Worm (Caenorhabditis elegans): ENCODE results near the gene H23N18.6.

H23N18.6 gene

DNA sequence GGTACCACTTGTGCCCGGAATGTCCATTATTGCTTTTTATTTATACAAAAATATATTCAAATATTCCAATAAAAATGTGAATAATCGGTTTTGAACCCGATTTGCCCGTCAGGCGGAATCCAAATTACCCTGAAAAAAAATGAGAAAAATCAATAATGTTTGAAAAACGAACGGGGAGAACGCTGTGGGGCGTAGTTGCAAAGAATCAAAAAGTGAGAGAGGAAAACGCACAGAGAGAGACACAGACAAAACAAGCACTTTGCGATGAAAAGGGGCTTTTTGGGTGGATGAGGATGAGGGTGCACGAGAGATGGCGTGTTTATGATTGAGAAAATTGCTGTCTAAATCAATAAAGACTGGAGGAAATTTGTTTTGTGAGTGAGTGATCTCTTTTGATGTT is 48.1 kb upstream of the H23N18.6 start, which contains the start of gene tam-1:
tam-1 (minus strand) TSS at position 135 of the 400 bp plus-strand sequence.
- peak; percentile 20; the same call in 1 of the 2 replicates for TF ChIP-seq hmg-1.2 (GFP tag; IDR thresholded peaks at IDR 0.05)
- no peak for TF ChIP-seq cebp-1 (GFP tag; IDR thresholded peaks at IDR 0.05)
- peak; percentile 39 for TF ChIP-seq cebp-1 (tag; optimal IDR thresholded peaks at IDR 0.05)
- no peak for TF ChIP-seq F57C9.4 (tag; optimal IDR thresholded peaks at IDR 0.05)
- TF ChIP-seq ztf-22 (GFP tag; optimal IDR thresholded peaks at IDR 0.05): no peak
- no peak for TF ChIP-seq madf-3 (GFP tag; IDR thresholded peaks at IDR 0.05)
- no peak for TF ChIP-seq F23B12.7 (tag; optimal IDR thresholded peaks at IDR 0.05; ENCODE audit: insufficient read depth)

DNA sequence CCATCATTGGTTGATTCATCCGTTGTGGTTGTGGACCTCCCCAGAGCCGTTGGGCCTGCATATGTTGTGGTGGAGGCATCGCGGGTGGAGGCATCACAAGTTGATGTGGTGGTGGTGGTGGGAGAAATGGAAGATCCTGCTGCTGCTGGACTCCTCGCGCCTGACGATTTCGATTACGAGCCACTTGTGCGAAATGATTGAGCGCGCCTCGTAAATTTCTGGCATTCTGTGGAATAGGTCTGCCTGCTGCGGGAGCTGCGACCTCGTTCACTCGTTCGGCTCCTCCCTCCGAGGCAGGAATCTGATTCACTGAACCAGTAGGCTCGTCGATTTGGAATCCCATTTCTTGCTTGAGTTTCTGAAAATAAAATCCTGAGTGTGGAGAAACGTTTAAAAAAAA is 45.8 kb upstream of the H23N18.6 start:
- no peak for TF ChIP-seq mes-4 (tag; optimal IDR thresholded peaks at IDR 0.05)
- TF ChIP-seq efl-1 (GFP tag; optimal IDR thresholded peaks at IDR 0.05): no peak
- no peak for TF ChIP-seq cebp-1 (GFP tag; IDR thresholded peaks at IDR 0.05)
- TF ChIP-seq cebp-1 (tag; optimal IDR thresholded peaks at IDR 0.05): no peak
- peak; percentile 5; the same call in 1 of the 2 replicates for TF ChIP-seq egrh-3 (GFP tag; IDR thresholded peaks at IDR 0.05)
- TF ChIP-seq zfh-2 (GFP tag; conservative IDR thresholded peaks at IDR 0.05): peak; percentile 65
- 0 out of 2 replicates have a peak, but pooled peaks have one; percentile 16 for TF ChIP-seq dox-1 (GFP tag; IDR thresholded peaks at IDR 0.05)
- TF ChIP-seq Y53G8AR.9 (GFP tag; conservative IDR thresholded peaks at IDR 0.05): peak; percentile 25; the same call in 1 of the 2 replicates

DNA sequence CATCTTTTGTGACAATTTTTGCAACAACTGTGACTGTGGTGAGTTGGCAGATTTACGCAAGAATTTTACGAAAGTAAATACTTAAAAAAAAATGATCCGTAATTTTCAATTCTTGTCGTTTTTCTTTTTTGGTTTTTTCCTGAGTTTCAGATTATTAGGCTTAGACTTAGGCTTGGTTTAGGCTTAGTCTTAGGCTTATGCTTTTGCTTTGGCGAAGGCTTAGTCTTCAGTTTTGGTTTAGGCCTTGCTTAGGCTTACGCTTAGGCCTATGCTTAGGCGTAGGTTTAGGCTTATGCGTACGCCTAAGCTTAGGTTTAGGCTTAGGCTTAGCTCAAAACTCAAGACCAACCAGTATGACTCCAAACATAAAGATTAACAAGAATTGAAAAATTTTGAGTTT is 42.7 kb upstream of the H23N18.6 start:
- TF ChIP-seq snpc-3.4 (tag; optimal IDR thresholded peaks at IDR 0.05) (no peak), sptf-2 (GFP tag; optimal IDR thresholded peaks at IDR 0.05) (no peak), lir-1 (GFP tag; conservative IDR thresholded peaks at IDR 0.05) (no peak), Y67H2A.10 (GFP tag; conservative IDR thresholded peaks at IDR 0.05) (no peak), xnd-1 (tag; optimal IDR thresholded peaks at IDR 0.05) (no peak), gei-17 (GFP tag; optimal IDR thresholded peaks at IDR 0.05) (no peak), dpff-1 (tag; optimal IDR thresholded peaks at IDR 0.05) (no peak), snpc-1.1 (tag; optimal IDR thresholded peaks at IDR 0.05; ENCODE audit: insufficient read depth) (no peak), ceh-91 (GFP tag; IDR thresholded peaks at IDR 0.05) (no peak), nfya-1 (tag; optimal IDR thresholded peaks at IDR 0.05; ENCODE audit: borderline replicate concordance, insufficient read depth) (no peak), tlf-1 (GFP tag; optimal IDR thresholded peaks at IDR 0.05) (no peak), dox-1 (GFP tag; IDR thresholded peaks at IDR 0.05) (no peak), F23B12.7 (tag; optimal IDR thresholded peaks at IDR 0.05; ENCODE audit: insufficient read depth) (no peak), mxl-1 (tag; optimal IDR thresholded peaks at IDR 0.05) (no peak), F57C9.4 (tag; optimal IDR thresholded peaks at IDR 0.05) (no peak), zfh-2 (GFP tag; conservative IDR thresholded peaks at IDR 0.05) (no peak), F55B11.4 (tag; optimal IDR thresholded peaks at IDR 0.05; ENCODE audit: borderline replicate concordance, insufficient read depth) (no peak), pbrm-1 (GFP tag; IDR thresholded peaks at IDR 0.05) (no peak), nhr-27 (tag; optimal IDR thresholded peaks at IDR 0.05) (no peak), ceh-79 (tag; optimal IDR thresholded peaks at IDR 0.05) (no peak)

DNA sequence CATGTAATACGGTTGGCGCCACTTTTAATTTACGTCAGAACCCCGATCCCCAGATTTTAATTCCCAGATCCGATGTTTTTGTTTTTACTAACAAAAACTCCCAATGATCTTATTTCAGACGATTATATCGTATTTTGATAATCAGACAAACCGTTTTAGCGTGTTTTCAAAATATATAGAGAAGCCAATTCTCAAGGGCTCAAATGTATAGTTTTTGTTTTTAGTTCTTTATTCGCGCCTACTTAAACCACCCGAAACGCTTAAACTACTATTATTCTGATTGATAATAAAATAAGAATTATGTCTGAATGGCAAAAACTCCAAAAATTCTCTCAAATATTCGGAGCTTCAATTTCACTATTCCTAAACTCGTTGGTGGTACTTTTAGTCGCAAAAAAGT is 41.6 kb upstream of the H23N18.6 start, which contains the start of gene str-208:
str-208 (plus strand) TSS at position 301 of the 400 bp plus-strand sequence.
- TF ChIP-seq tbp1 (GFP tag; optimal IDR thresholded peaks at IDR 0.05) (no peak), egrh-3 (GFP tag; IDR thresholded peaks at IDR 0.05) (no peak), Y95B8A.8 (GFP tag; IDR thresholded peaks at IDR 0.05) (no peak), lsl-1 (GFP tag; optimal IDR thresholded peaks at IDR 0.05) (no peak), Y56A3A.18 (GFP tag; IDR thresholded peaks at IDR 0.05) (no peak), dox-1 (GFP tag; IDR thresholded peaks at IDR 0.05) (no peak), B0019.2 (GFP tag; conservative IDR thresholded peaks at IDR 0.05) (no peak), aptf-3 (GFP tag; IDR thresholded peaks at IDR 0.05) (no peak), nhr-179 (tag; optimal IDR thresholded peaks at IDR 0.05) (no peak), nhr-27 (tag; optimal IDR thresholded peaks at IDR 0.05) (no peak), ccch-3 (GFP tag; optimal IDR thresholded peaks at IDR 0.05) (no peak), hsf-1 (GFP tag; IDR thresholded peaks at IDR 0.05) (no peak), pha-4 (tag; optimal IDR thresholded peaks at IDR 0.05) (no peak), nhr-90 (tag; optimal IDR thresholded peaks at IDR 0.05) (no peak)

Measured in whole organism, young adult.